Worm (Caenorhabditis elegans) whole organism, midembryonic: Measurements from ENCODE around the gene F56B3.9.

Experiments
- T22C8.4 ChIP-seq: fragments of 200-800 bp; sonication (Bioruptor generic); IDR thresholded peaks from 2 replicates; pipeline ENCODE4 v1.3.6; 2022; ENCODE audit warnings: missing genetic modification characterization, missing compliant biosample characterization
- cog-1 ChIP-seq: sonication (generic microtip); optimal IDR thresholded peaks from 2 replicates; lab custom pipeline; 2016; ENCODE audit warnings: missing genetic modification characterization, missing compliant biosample characterization
- flt-1 ChIP-seq: fragments of 200-800 bp; sonication (Bioruptor generic); IDR thresholded peaks from 2 replicates; pipeline ENCODE4 v1.3.6; 2022; ENCODE audit warnings: missing genetic modification characterization, missing compliant biosample characterization
- klf-2 ChIP-seq: fragments of 200-800 bp; sonication (Bioruptor generic); conservative IDR thresholded peaks from 2 replicates; pipeline ENCODE4 v1.3.6; 2022; ENCODE audit warnings: missing genetic modification reagents, missing genetic modification characterization, missing compliant biosample characterization
- med-1 ChIP-seq: sonication (generic microtip); optimal IDR thresholded peaks from 2 replicates; lab custom pipeline; 2017; ENCODE audit warnings: missing genetic modification characterization, mild to moderate bottlenecking, missing compliant biosample characterization, antibody characterized with exemption, missing genetic modification reagents; ENCODE audit not compliant: insufficient read depth
- ref-1 ChIP-seq: fragments of 200-800 bp; sonication (Bioruptor generic); conservative IDR thresholded peaks from 2 replicates; pipeline ENCODE4 v1.3.6; 2022; ENCODE audit warnings: missing genetic modification reagents, missing genetic modification characterization, missing compliant biosample characterization
- tab-1 ChIP-seq: fragments of 200-800 bp; sonication (Bioruptor generic); IDR thresholded peaks from 2 replicates; pipeline ENCODE4 v1.3.6; 2022; ENCODE audit warnings: missing genetic modification characterization, missing compliant biosample characterization
- ztf-23 ChIP-seq: fragments of 200-800 bp; sonication (Bioruptor generic); IDR thresholded peaks from 2 replicates; pipeline ENCODE4 v1.3.6; 2022; ENCODE audit warnings: missing genetic modification reagents, missing genetic modification characterization, missing compliant biosample characterization
- ztf-29 ChIP-seq: fragments of 200-800 bp; sonication (Bioruptor generic); IDR thresholded peaks from 2 replicates; pipeline ENCODE4 v1.3.6; 2022; ENCODE audit warnings: missing genetic modification reagents, missing genetic modification characterization, missing compliant biosample characterization

Gene F56B3.9

DNA sequence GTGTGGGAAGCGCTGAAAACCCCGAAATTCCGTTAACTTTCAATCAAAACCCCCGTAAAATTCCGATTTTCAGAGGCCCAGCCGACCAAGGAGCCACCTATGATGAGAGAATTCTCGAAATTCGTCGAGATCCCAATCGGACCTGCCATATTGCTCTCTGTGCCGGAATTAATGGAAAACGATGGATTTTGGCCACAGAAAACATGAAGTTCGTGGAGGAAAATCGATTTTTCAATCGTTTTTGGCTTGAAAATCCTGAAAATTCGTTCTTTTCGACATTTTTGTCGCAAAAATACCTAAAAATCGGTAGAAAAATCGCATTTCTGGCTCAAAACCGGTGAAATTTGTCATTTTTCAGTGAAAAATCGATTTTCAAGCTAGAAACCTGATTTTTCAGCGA, 2.4 kb downstream of the F56B3.9 start:
- no peak for TF ChIP-seq ztf-23
- TF ChIP-seq T22C8.4 (GFP tag; lab: Robert Waterston, UW), result no peak
- no peak for TF ChIP-seq med-1 (GFP tag; lab: Kevin White, UChicago)
- TF ChIP-seq tab-1 (GFP tag; lab: Robert Waterston, UW), result no peak
- TF ChIP-seq ref-1 (GFP tag; lab: Robert Waterston, UW), result no peak

ce11 chrIV:778484-778883, 7.3 kb downstream of the F56B3.9 start, which contains the start of gene ugt-52:
Gene ugt-52, plus strand, starts transcription at chrIV:778784.
- TF ChIP-seq tab-1 (GFP tag; lab: Robert Waterston, UW) (no peak), med-1 (GFP tag; lab: Kevin White, UChicago) (no peak), ref-1 (GFP tag; lab: Robert Waterston, UW) (no peak), T22C8.4 (GFP tag; lab: Robert Waterston, UW) (no peak), ztf-29 (GFP tag; lab: Robert Waterston, UW) (no peak), flt-1 (GFP tag; lab: Robert Waterston, UW) (no peak)

ce11 chrIV:782393-782792, 11.2 kb downstream of the F56B3.9 start:
- TF ChIP-seq ztf-23 (no peak), med-1 (GFP tag; lab: Kevin White, UChicago) (no peak), T22C8.4 (GFP tag; lab: Robert Waterston, UW) (no peak), cog-1 (tag; lab: Kevin White, UChicago) (no peak), tab-1 (GFP tag; lab: Robert Waterston, UW) (no peak), flt-1 (GFP tag; lab: Robert Waterston, UW) (no peak), ref-1 (GFP tag; lab: Robert Waterston, UW) (no peak), ztf-29 (GFP tag; lab: Robert Waterston, UW) (no peak), klf-2 (GFP tag; lab: Robert Waterston, UW) (no peak)

ce11 chrIV:787755-788154, 16.6 kb downstream of the F56B3.9 start, which contains the start of gene F56B3.6:
Gene F56B3.6, plus strand, starts transcription at chrIV:788055.
- no peak for TF ChIP-seq med-1 (GFP tag; lab: Kevin White, UChicago)
- TF ChIP-seq klf-2 (GFP tag; lab: Robert Waterston, UW), result no peak
- TF ChIP-seq ztf-29 (GFP tag; lab: Robert Waterston, UW), result no peak
- no peak for TF ChIP-seq cog-1 (tag; lab: Kevin White, UChicago)
- no peak for TF ChIP-seq tab-1 (GFP tag; lab: Robert Waterston, UW)
- no peak for TF ChIP-seq ref-1 (GFP tag; lab: Robert Waterston, UW)
- no peak for TF ChIP-seq T22C8.4 (GFP tag; lab: Robert Waterston, UW)
- TF ChIP-seq ztf-23, result no peak
- TF ChIP-seq flt-1 (GFP tag; lab: Robert Waterston, UW), result no peak

DNA sequence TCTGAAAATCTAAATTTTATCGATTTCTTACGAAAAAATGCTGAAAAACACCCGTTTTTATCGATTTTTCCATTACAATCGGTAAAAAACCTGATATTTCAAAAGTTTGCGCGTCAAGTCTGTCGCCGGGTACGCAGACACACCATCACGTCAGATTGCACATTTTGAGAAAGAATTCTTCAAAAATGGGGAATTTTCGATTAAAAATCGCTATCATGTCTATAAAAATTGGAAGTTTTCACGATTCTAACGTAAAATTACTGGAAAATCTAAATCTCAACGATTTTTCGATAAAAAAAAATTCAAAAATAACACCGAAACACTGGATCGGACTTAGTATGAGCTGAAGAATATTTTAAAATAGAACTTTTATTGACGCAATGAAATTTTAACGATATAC, 23.1 kb downstream of the F56B3.9 start, which contains the start of gene F56B3.4:
F56B3.4 (minus strand) TSS at position 1 of the 400 bp plus-strand sequence.
- TF ChIP-seq ref-1 (GFP tag; lab: Robert Waterston, UW) (no peak), cog-1 (tag; lab: Kevin White, UChicago) (no peak), T22C8.4 (GFP tag; lab: Robert Waterston, UW) (no peak), klf-2 (GFP tag; lab: Robert Waterston, UW) (no peak), tab-1 (GFP tag; lab: Robert Waterston, UW) (no peak), med-1 (GFP tag; lab: Kevin White, UChicago) (no peak), flt-1 (GFP tag; lab: Robert Waterston, UW) (no peak), ztf-29 (GFP tag; lab: Robert Waterston, UW) (no peak), ztf-23 (no peak)

DNA sequence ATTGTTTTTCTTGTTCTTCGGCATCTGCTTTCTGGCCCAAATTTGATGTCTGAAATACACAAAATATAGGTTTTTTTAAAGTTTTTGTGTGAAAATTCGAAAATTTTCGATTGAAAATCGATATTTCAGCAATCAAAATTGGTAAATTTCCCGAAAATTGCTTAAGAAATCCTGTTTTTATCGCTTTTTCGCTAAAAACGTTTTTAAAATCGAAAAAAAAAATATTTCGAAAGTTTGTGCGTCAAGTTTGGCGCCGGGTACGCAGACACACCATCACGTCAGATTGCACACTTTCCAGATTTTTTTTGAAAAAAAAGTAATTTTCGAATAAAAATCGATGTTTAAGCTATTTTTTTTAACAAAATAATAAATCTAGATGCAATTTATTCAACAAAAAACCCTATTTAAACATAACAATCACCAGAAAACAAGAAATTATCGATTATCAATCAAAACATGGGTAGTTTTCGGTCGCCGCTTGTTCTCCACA, 24.3 kb downstream of the F56B3.9 start, which contains the start of gene skr-18:
skr-18 (minus strand) TSS at position 51 of the 490 bp plus-strand sequence.
- TF ChIP-seq ztf-29 (GFP tag; lab: Robert Waterston, UW), result no peak

DNA sequence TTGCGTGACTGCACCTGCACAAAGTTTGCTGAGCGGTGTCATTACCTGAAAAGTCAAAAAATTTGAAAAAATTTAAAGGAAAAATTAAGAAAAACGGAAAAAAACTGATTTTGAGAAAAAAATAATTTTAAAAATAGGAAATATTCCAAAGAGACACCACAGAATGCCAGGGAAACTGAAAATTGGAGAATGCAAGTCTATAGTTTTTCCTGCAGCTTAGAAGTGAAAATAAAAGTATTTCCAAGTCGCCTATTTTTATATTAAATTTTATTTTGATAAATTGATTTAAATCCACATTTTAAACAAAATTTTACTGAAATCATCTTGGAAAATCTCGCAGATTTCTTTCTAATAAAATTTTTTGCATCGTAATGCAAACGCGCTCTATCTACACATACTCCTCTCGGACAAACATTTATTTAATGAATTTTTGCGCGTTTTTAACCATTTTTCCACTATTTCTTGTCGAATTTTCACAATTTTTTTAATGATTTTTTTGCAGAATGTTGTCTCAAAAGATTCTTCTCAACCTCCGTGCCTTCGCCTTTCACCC, 25.4 kb downstream of the F56B3.9 start, which contains the start of the genes F56B3.11 and ech-5:
F56B3.11 (minus strand) TSS at position 51 of the 553 bp plus-strand sequence.
ech-5 (plus strand) TSS at position 503 of the 553 bp plus-strand sequence.
- TF ChIP-seq klf-2 (GFP tag; lab: Robert Waterston, UW) (peak; percentile 81), cog-1 (tag; lab: Kevin White, UChicago) (peak; percentile 87), flt-1 (GFP tag; lab: Robert Waterston, UW) (peak; percentile 44; the same call in 1 of the 2 replicates), ztf-23 (peak; percentile 79), ztf-29 (GFP tag; lab: Robert Waterston, UW) (no peak; the same call in 1 of the 2 replicates)

- TF ChIP-seq klf-2 (GFP tag; lab: Robert Waterston, UW), result no peak
- no peak for TF ChIP-seq flt-1 (GFP tag; lab: Robert Waterston, UW)
- no peak for TF ChIP-seq ztf-23
Observed at ce11 chrIV:800518-800917, 29.4 kb downstream of the F56B3.9 start, which contains the start of gene mrpl-46. Gene mrpl-46, plus strand, starts transcription at chrIV:800818.

DNA sequence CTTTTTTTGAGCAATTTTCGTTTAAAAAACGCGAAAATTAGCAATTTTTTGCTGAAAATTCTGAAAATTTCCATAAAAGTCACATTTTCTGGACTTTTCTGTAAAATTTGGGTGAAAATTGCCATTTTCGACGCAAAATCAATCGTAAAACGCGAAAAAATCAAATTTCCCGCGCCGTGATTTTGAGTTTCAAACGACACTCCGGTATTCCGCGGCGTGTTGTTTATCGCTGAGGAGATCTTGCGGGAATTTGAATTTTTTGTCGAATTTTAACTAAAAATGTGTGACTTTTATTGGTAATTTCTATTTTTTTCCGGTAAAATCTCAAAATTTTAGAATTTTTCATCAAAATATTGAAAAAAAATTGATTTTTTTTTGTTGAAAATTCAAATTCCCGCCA, 30.0 kb downstream of the F56B3.9 start:
- TF ChIP-seq tab-1 (GFP tag; lab: Robert Waterston, UW), result no peak
- no peak for TF ChIP-seq ref-1 (GFP tag; lab: Robert Waterston, UW)
- TF ChIP-seq klf-2 (GFP tag; lab: Robert Waterston, UW), result no peak
- no peak for TF ChIP-seq flt-1 (GFP tag; lab: Robert Waterston, UW)
- no peak for TF ChIP-seq T22C8.4 (GFP tag; lab: Robert Waterston, UW)
- no peak for TF ChIP-seq med-1 (GFP tag; lab: Kevin White, UChicago)
- TF ChIP-seq ztf-23, result no peak
- no peak for TF ChIP-seq cog-1 (tag; lab: Kevin White, UChicago)
- no peak for TF ChIP-seq ztf-29 (GFP tag; lab: Robert Waterston, UW)
